Fruit fly (Drosophila melanogaster) whole organism, embryonic: ENCODE data around the gene SIDL.

Experiments used
- Bgb ChIP-seq: fragments of 200-800 bp; sonication (Bioruptor generic); IDR thresholded peaks from 2 replicates; pipeline ENCODE4 v1.3.6; 2022; ENCODE audit warnings: missing biosample characterization, missing genetic modification characterization; ENCODE audit not compliant: partially characterized antibody
- CG10654 ChIP-seq: fragments of 200-800 bp; sonication (Bioruptor generic); optimal IDR thresholded peaks from 2 replicates; lab custom pipeline; 2016; ENCODE audit warnings: missing biosample characterization, missing genetic modification characterization
- CG12155 ChIP-seq: fragments of 200-800 bp; sonication (Bioruptor generic); optimal IDR thresholded peaks from 3 replicates; lab custom pipeline; 2016; ENCODE audit warnings: missing biosample characterization, missing genetic modification characterization
- CG12299 ChIP-seq: fragments of 200-800 bp; sonication (Bioruptor generic); optimal IDR thresholded peaks from 2 replicates; lab custom pipeline; 2018; ENCODE audit warnings: missing biosample characterization, mild to moderate bottlenecking, missing genetic modification characterization
- CG12659 ChIP-seq: fragments of 200-800 bp; sonication (Bioruptor generic); optimal IDR thresholded peaks from 3 replicates; lab custom pipeline; 2017; ENCODE audit warnings: mild to moderate bottlenecking, missing biosample characterization, missing genetic modification reagents, missing genetic modification characterization
- CG15011 ChIP-seq: fragments of 200-800 bp; sonication (Bioruptor generic); optimal IDR thresholded peaks from 3 replicates; lab custom pipeline; 2018; ENCODE audit warnings: missing biosample characterization, mild to moderate bottlenecking, missing genetic modification characterization
- CG16863 ChIP-seq: fragments of 200-800 bp; sonication (Bioruptor generic); optimal IDR thresholded peaks from 3 replicates; lab custom pipeline; 2016; ENCODE audit warnings: missing biosample characterization, missing genetic modification characterization
- CG31224 ChIP-seq: fragments of 200-800 bp; sonication (Bioruptor generic); IDR thresholded peaks from 2 replicates; pipeline ENCODE4 v1.3.6; 2022; ENCODE audit warnings: missing biosample characterization, missing genetic modification characterization
- CG3726 ChIP-seq: fragments of 200-800 bp; sonication (Bioruptor generic); IDR thresholded peaks from 3 replicates; pipeline ENCODE4, ENCODE4 v1.3.6; 2022; ENCODE audit warnings: missing biosample characterization, missing genetic modification characterization
- CG3995 ChIP-seq: fragments of 200-800 bp; sonication (Bioruptor generic); optimal IDR thresholded peaks from 3 replicates; lab custom pipeline; 2016; ENCODE audit warnings: missing biosample characterization, missing genetic modification characterization
- CG4424 ChIP-seq: fragments of 200-800 bp; sonication (Bioruptor generic); optimal IDR thresholded peaks from 3 replicates; lab custom pipeline; 2016; ENCODE audit warnings: missing biosample characterization, missing genetic modification characterization
- CG6791 ChIP-seq: fragments of 200-800 bp; sonication (Bioruptor generic); IDR thresholded peaks from 3 replicates; pipeline ENCODE4 v1.3.6; 2022; ENCODE audit warnings: missing biosample characterization, missing genetic modification characterization; ENCODE audit not compliant: partially characterized antibody
- CG6813 ChIP-seq: fragments of 200-800 bp; sonication (Bioruptor generic); optimal IDR thresholded peaks from 2 replicates; lab custom pipeline; 2017; ENCODE audit warnings: missing biosample characterization, missing genetic modification characterization, mild to moderate bottlenecking, moderate library complexity, missing genetic modification reagents
- CG7839 ChIP-seq: fragments of 200-800 bp; sonication (Bioruptor generic); optimal IDR thresholded peaks from 3 replicates; lab custom pipeline; 2018; ENCODE audit warnings: missing biosample characterization, mild to moderate bottlenecking, missing genetic modification characterization, moderate library complexity
- CG8089 ChIP-seq: fragments of 200-800 bp; sonication (Bioruptor generic); optimal IDR thresholded peaks from 3 replicates; lab custom pipeline; 2016; ENCODE audit warnings: missing biosample characterization, missing genetic modification characterization
- CG9797 ChIP-seq: fragments of 200-800 bp; sonication (Bioruptor generic); optimal IDR thresholded peaks from 3 replicates; lab custom pipeline; 2018; ENCODE audit warnings: missing biosample characterization, mild to moderate bottlenecking, missing genetic modification characterization
- CG9876 ChIP-seq: fragments of 200-800 bp; sonication (Bioruptor generic); optimal IDR thresholded peaks from 2 replicates; lab custom pipeline; 2016; ENCODE audit warnings: missing biosample characterization, missing genetic modification characterization
- CkIIα-i1 ChIP-seq: fragments of 200-800 bp; sonication (Bioruptor generic); IDR thresholded peaks from 2 replicates; pipeline ENCODE4 v1.3.6; 2022; ENCODE audit warnings: missing biosample characterization, missing genetic modification characterization
- Dip3 ChIP-seq: fragments of 200-800 bp; sonication (Bioruptor generic); optimal IDR thresholded peaks from 3 replicates; lab custom pipeline; 2016; ENCODE audit warnings: missing biosample characterization, missing genetic modification characterization
- MESR4 ChIP-seq: fragments of 200-800 bp; sonication (Bioruptor generic); optimal IDR thresholded peaks from 2 replicates; lab custom pipeline; 2018; ENCODE audit warnings: missing biosample characterization, mild to moderate bottlenecking, missing genetic modification characterization, moderate library complexity
- Med ChIP-seq: fragments of 200-800 bp; sonication (Bioruptor generic); peaks from one replicate; lab custom pipeline; 2016; ENCODE audit warnings: missing biosample characterization, missing genetic modification characterization, mild to moderate bottlenecking, inconsistent platforms, moderate library complexity
- Mrtf ChIP-seq: fragments of 200-800 bp; sonication (Bioruptor generic); IDR thresholded peaks from 3 replicates; pipeline ENCODE4 v1.3.6; 2022; ENCODE audit warnings: missing biosample characterization, missing genetic modification characterization
- Myb ChIP-seq: fragments of 200-800 bp; sonication (Bioruptor generic); optimal IDR thresholded peaks from 2 replicates; lab custom pipeline; 2016; ENCODE audit warnings: missing biosample characterization, missing genetic modification characterization
- PHDP ChIP-seq: fragments of 200-800 bp; sonication (Bioruptor generic); optimal IDR thresholded peaks from 3 replicates; lab custom pipeline; 2018; ENCODE audit warnings: missing biosample characterization, mild to moderate bottlenecking, missing genetic modification characterization, moderate library complexity
- Six4 ChIP-seq: fragments of 200-800 bp; sonication (Bioruptor generic); optimal IDR thresholded peaks from 2 replicates; lab custom pipeline; 2016; ENCODE audit warnings: missing biosample characterization, missing genetic modification characterization
- Stat92E ChIP-seq, 3 experiments: fragments of >200 bp in 2 of 3; fragments of 200-800 bp in 1 of 3; sonication (Bioruptor generic) in 1 of 3; optimal IDR thresholded peaks; 2 replicates each; lab custom pipeline; 2017 to 2019; ENCODE audit warnings: missing biosample characterization in 3 of 3, missing genetic modification characterization in 3 of 3, mild to moderate bottlenecking in 1 of 3, moderate library complexity in 1 of 3
- Xbp1 ChIP-seq: fragments of 200-800 bp; sonication (Bioruptor generic); optimal IDR thresholded peaks from 3 replicates; lab custom pipeline; 2016; ENCODE audit warnings: missing biosample characterization, mild to moderate bottlenecking, missing genetic modification characterization
- aop ChIP-seq: fragments of 200-800 bp; sonication (Bioruptor generic); IDR thresholded peaks from 2 replicates; pipeline ENCODE4 v1.3.6; 2022; ENCODE audit warnings: missing biosample characterization, missing genetic modification characterization
- ato ChIP-seq: fragments of 200-800 bp; sonication (Bioruptor generic); IDR thresholded peaks from 2 replicates; pipeline ENCODE4 v1.3.6; 2022; ENCODE audit warnings: missing biosample characterization, missing genetic modification characterization; ENCODE audit not compliant: partially characterized antibody
- az2 ChIP-seq: fragments of 200-800 bp; sonication (Bioruptor generic); optimal IDR thresholded peaks from 3 replicates; lab custom pipeline; 2016; ENCODE audit warnings: missing biosample characterization, missing genetic modification characterization
- bowl ChIP-seq: fragments of 200-800 bp; sonication (Bioruptor generic); IDR thresholded peaks from 2 replicates; pipeline ENCODE4 v1.3.6; 2022; ENCODE audit warnings: missing biosample characterization, missing genetic modification characterization
- cato ChIP-seq: fragments of 200-800 bp; sonication (Bioruptor generic); optimal IDR thresholded peaks from 2 replicates; lab custom pipeline; 2016; ENCODE audit warnings: missing biosample characterization, missing genetic modification characterization, borderline replicate concordance
- croc ChIP-seq: fragments of 200-800 bp; sonication (Bioruptor generic); conservative IDR thresholded peaks from 3 replicates; pipeline ENCODE4 v1.3.6; 2022; ENCODE audit warnings: missing biosample characterization, missing genetic modification characterization
- da ChIP-seq: fragments of 200-800 bp; sonication (Bioruptor generic); optimal IDR thresholded peaks from 2 replicates; lab custom pipeline; 2016; ENCODE audit warnings: missing biosample characterization, missing genetic modification characterization
- dmrt11E ChIP-seq: fragments of 200-800 bp; sonication (Bioruptor generic); optimal IDR thresholded peaks from 3 replicates; lab custom pipeline; 2018; ENCODE audit warnings: missing biosample characterization, mild to moderate bottlenecking, missing genetic modification characterization, moderate library complexity
- ems ChIP-seq: fragments of 200-800 bp; sonication (Bioruptor generic); optimal IDR thresholded peaks from 3 replicates; lab custom pipeline; 2016; ENCODE audit warnings: missing biosample characterization, missing genetic modification characterization
- fd64A ChIP-seq: fragments of 200-800 bp; sonication (Bioruptor generic); optimal IDR thresholded peaks from 3 replicates; lab custom pipeline; 2018; ENCODE audit warnings: missing biosample characterization, mild to moderate bottlenecking, missing genetic modification characterization
- fd96Cb ChIP-seq: fragments of 200-800 bp; sonication (Bioruptor generic); optimal IDR thresholded peaks from 2 replicates; lab custom pipeline; 2018; ENCODE audit warnings: missing biosample characterization, mild to moderate bottlenecking, missing genetic modification characterization, moderate library complexity
- fru ChIP-seq: fragments of >200 bp; optimal IDR thresholded peaks from 2 replicates; lab custom pipeline; 2017
- grn ChIP-seq: fragments of 200-800 bp; sonication (Bioruptor generic); optimal IDR thresholded peaks from 3 replicates; lab custom pipeline; 2017; ENCODE audit warnings: missing biosample characterization, missing genetic modification characterization
- h ChIP-seq: fragments of >200 bp; optimal IDR thresholded peaks from 2 replicates; lab custom pipeline; 2017
- insv ChIP-seq, 2 experiments: fragments of 200-800 bp; sonication (Bioruptor generic); optimal IDR thresholded peaks; 3 replicates each; lab custom pipeline; 2016 to 2018; ENCODE audit warnings: missing biosample characterization in 2 of 2, missing genetic modification characterization in 2 of 2
- jumu ChIP-seq: fragments of 200-800 bp; sonication (Bioruptor generic); optimal IDR thresholded peaks from 3 replicates; lab custom pipeline; 2016; ENCODE audit warnings: missing biosample characterization, missing genetic modification characterization
- lab ChIP-seq: fragments of 200-800 bp; sonication (Bioruptor generic); optimal IDR thresholded peaks from 3 replicates; lab custom pipeline; 2017; ENCODE audit warnings: missing biosample characterization, missing genetic modification characterization, mild to moderate bottlenecking, moderate library complexity, missing genetic modification reagents
- lilli ChIP-seq: fragments of 200-800 bp; sonication (Bioruptor generic); optimal IDR thresholded peaks from 3 replicates; lab custom pipeline; 2016; ENCODE audit warnings: missing biosample characterization, missing genetic modification characterization
- mirr ChIP-seq: fragments of 200-800 bp; sonication (Bioruptor generic); optimal IDR thresholded peaks from 3 replicates; lab custom pipeline; 2018; ENCODE audit warnings: missing biosample characterization, mild to moderate bottlenecking, missing genetic modification characterization
- pb ChIP-seq: fragments of 200-800 bp; sonication (Bioruptor generic); optimal IDR thresholded peaks from 3 replicates; lab custom pipeline; 2016; ENCODE audit warnings: missing biosample characterization, missing genetic modification characterization
- sens ChIP-seq: fragments of 200-800 bp; sonication (Bioruptor generic); peaks from one replicate; lab custom pipeline; 2016; ENCODE audit warnings: missing biosample characterization, missing genetic modification characterization
- slbo ChIP-seq: fragments of 200-800 bp; sonication (Bioruptor generic); IDR thresholded peaks from 2 replicates; pipeline ENCODE4 v1.3.6; 2022; ENCODE audit warnings: missing biosample characterization, missing genetic modification characterization
- sob ChIP-seq: fragments of 200-800 bp; sonication (Bioruptor generic); IDR thresholded peaks from 2 replicates; pipeline ENCODE4 v1.3.6; 2022; ENCODE audit warnings: missing biosample characterization, missing genetic modification characterization
- tll ChIP-seq, 2 experiments: fragments of 200-800 bp in 1 of 2; fragments of >200 bp in 1 of 2; sonication (Bioruptor generic) in 1 of 2; optimal IDR thresholded peaks; 2 replicates each; lab custom pipeline; 2017 to 2019; ENCODE audit warnings: missing biosample characterization in 2 of 2, missing genetic modification characterization in 2 of 2, mild to moderate bottlenecking in 1 of 2, moderate library complexity in 1 of 2
- vvl ChIP-seq: fragments of 200-800 bp; sonication (Bioruptor generic); IDR thresholded peaks from 2 replicates; pipeline ENCODE4 v1.3.6; 2022; ENCODE audit warnings: missing biosample characterization, missing genetic modification characterization

Gene SIDL

DNA sequence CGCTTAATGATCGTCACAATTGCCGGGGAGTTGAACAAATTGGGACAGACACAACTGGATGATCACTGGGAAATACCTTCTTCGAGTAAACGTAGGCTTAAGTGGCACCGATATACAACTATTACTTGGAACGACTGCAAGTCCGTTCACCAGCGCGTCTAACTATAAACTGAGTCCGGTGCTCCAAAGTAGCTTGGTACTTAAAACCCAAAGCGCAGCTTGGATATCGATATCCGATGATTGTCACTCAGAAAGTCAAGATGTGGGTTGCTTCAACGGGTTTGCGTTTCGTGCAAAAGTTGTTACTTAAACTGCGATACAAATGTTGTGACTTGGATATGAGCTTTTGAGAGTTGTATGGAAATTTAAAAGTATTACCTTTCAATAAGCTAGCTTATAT lies 12.4 kb downstream of the SIDL start, which contains the start of gene Spn88Ea (continued):
- TF ChIP-seq Myb (GFP tag; lab: Kevin White, UChicago) (no peak), Dip3 (GFP tag; lab: Kevin White, UChicago) (no peak), slbo (GFP tag; lab: Robert Waterston, UW) (no peak), pb (no peak), ems (GFP tag; lab: Kevin White, UChicago) (no peak), MESR4 (GFP tag; lab: Kevin White, UChicago) (peak; percentile 18), CG3995 (GFP tag; lab: Kevin White, UChicago) (peak; percentile 96), dmrt11E (tag; lab: Kevin White, UChicago) (no peak), CG12299 (tag; lab: Kevin White, UChicago) (no peak), fru (lab: Kevin White, UChicago) (no peak), h (no peak), tll (GFP tag; optimal IDR thresholded peaks at IDR 0.05; lab: Kevin White, UChicago) (no peak), grn (GFP tag; lab: Kevin White, UChicago) (no peak), CG9876 (GFP tag; lab: Kevin White, UChicago) (no peak), CG12659 (GFP tag; lab: Kevin White, UChicago) (peak; percentile 20), croc (GFP tag; lab: Robert Waterston, UW) (no peak), jumu (GFP tag; lab: Kevin White, UChicago) (no peak), Six4 (GFP tag; lab: Kevin White, UChicago) (no peak), CG12155 (GFP tag; lab: Kevin White, UChicago) (no peak), CG8089 (GFP tag; lab: Kevin White, UChicago) (no peak), CG7839 (tag; lab: Kevin White, UChicago) (no peak), CG6813 (GFP tag; lab: Kevin White, UChicago) (no peak), CG15011 (GFP tag; lab: Kevin White, UChicago) (no peak), Xbp1 (no peak), insv (GFP tag; optimal IDR thresholded peaks at IDR 0.05; lab: Kevin White, UChicago) (no peak), lab (GFP tag; lab: Kevin White, UChicago) (no peak), aop (GFP tag; lab: Robert Waterston, UW) (no peak), da (GFP tag; lab: Kevin White, UChicago) (no peak), Med (GFP tag; lab: Kevin White, UChicago) (peak; percentile 70), bowl (no peak), CG10654 (GFP tag; lab: Kevin White, UChicago) (no peak), CkIIα-i1 (no peak), CG4424 (GFP tag; lab: Kevin White, UChicago) (no peak), sens (GFP tag; lab: Kevin White, UChicago) (peak; percentile 63), Bgb (GFP tag; lab: Robert Waterston, UW) (peak; percentile 54), CG31224 (no peak), sob (GFP tag; lab: Robert Waterston, UW) (no peak), ato (GFP tag; lab: Robert Waterston, UW) (0 out of 2 replicates have a peak, but pooled peaks have one; percentile 26), CG3726 (no peak), CG9797 (GFP tag; lab: Kevin White, UChicago) (no peak), cato (no peak), lilli (no peak), Stat92E (GFP tag; optimal IDR thresholded peaks at IDR 0.05; lab: Kevin White, UChicago) (no peak), CG16863 (GFP tag; lab: Kevin White, UChicago) (no peak), az2 (GFP tag; lab: Kevin White, UChicago) (no peak), fd96Cb (tag; lab: Kevin White, UChicago) (no peak), vvl (GFP tag; lab: Robert Waterston, UW) (peak; percentile 70), mirr (peak; percentile 18), PHDP (no peak), CG6791 (GFP tag; lab: Robert Waterston, UW) (peak; percentile 7; the same call in 1 of the 3 replicates), fd64A (no peak), Mrtf (GFP tag; lab: Robert Waterston, UW) (no peak)
